Worm (Caenorhabditis elegans): ENCODE results near the gene R09E10.5.

R09E10.5 gene

ce11 chrIV:10304383-10304782, 2.3 kb upstream of the R09E10.5 start:
- TF ChIP-seq nhr-42 (GFP tag; IDR thresholded peaks at IDR 0.05) (0 out of 2 replicates have a peak, but pooled peaks have one; percentile 6), arid-1 (GFP tag; conservative IDR thresholded peaks at IDR 0.05) (no peak), mdl-1 (tag; optimal IDR thresholded peaks at IDR 0.05) (no peak), zip-11 (GFP tag; IDR thresholded peaks at IDR 0.05) (no peak)

ce11 chrIV:10296036-10296435, 6.1 kb downstream of the R09E10.5 start:
- peak in 1 of 2 experiments; percentile 92 for TF ChIP-seq unc-62 (GFP tag; optimal IDR thresholded peaks at IDR 0.05 in 1 of 2)
- TF ChIP-seq unc-62 (tag; optimal IDR thresholded peaks at IDR 0.05) = no peak
- TF ChIP-seq lsy-2 (tag; optimal IDR thresholded peaks at IDR 0.05) = no peak
- TF ChIP-seq nhr-41 (GFP tag; IDR thresholded peaks at IDR 0.05) = no peak
- no peak for TF ChIP-seq nhr-42 (GFP tag; IDR thresholded peaks at IDR 0.05)
- no peak for TF ChIP-seq saeg-2 (GFP tag; IDR thresholded peaks at IDR 0.05)
- TF ChIP-seq lir-3 (tag; optimal IDR thresholded peaks at IDR 0.05) = no peak
- TF ChIP-seq ZK546.5 (tag; optimal IDR thresholded peaks at IDR 0.05) = no peak

- TF ChIP-seq lin-39 (tag; optimal IDR thresholded peaks at IDR 0.05) (no peak), aly-2 (tag; optimal IDR thresholded peaks at IDR 0.05) (no peak), lin-1 (GFP tag; IDR thresholded peaks at IDR 0.05) (no peak), ztf-11 (tag; optimal IDR thresholded peaks at IDR 0.05) (no peak), hlh-30 (tag; optimal IDR thresholded peaks at IDR 0.05; ENCODE audit: insufficient read depth) (peak; percentile 68), unc-62 (GFP tag; optimal IDR thresholded peaks at IDR 0.05 in 1 of 2) (peak in 1 of 2 experiments; percentile 84), unc-62 (tag; optimal IDR thresholded peaks at IDR 0.05) (no peak), hlh-11 (tag; optimal IDR thresholded peaks at IDR 0.05) (peak; percentile 42), mdt-29 (GFP tag; IDR thresholded peaks at IDR 0.05) (no peak), daf-8 (GFP tag; IDR thresholded peaks at IDR 0.05) (no peak)
Measured at ce11 chrIV:10295084-10295483, 7.0 kb downstream of the R09E10.5 start, which contains the start of gene R09E10.13. R09E10.13 (minus strand) TSS chrIV:10295144.

- no peak for TF ChIP-seq ctbp-1 (GFP tag; IDR thresholded peaks at IDR 0.05)
- no peak for TF ChIP-seq F44E2.7 (GFP tag; IDR thresholded peaks at IDR 0.05)
Measured at ce11 chrIV:10294030-10294429, 8.1 kb downstream of the R09E10.5 start, which contains the start of gene R09E10.6. R09E10.6 (minus strand) TSS chrIV:10294130.

- TF ChIP-seq aha-1 (tag) (peak; percentile 90), zip-2 (tag; optimal IDR thresholded peaks at IDR 0.05) (no peak)
Measured at ce11 chrIV:10288575-10288974, 13.5 kb downstream of the R09E10.5 start.

- TF ChIP-seq lin-29 (GFP tag; IDR thresholded peaks at IDR 0.05) = no peak
- TF ChIP-seq rbr-2 (tag; optimal IDR thresholded peaks at IDR 0.05) = no peak
- no peak for TF ChIP-seq aha-1 (tag)
- TF ChIP-seq Y5F2A.4 (GFP tag; optimal IDR thresholded peaks at IDR 0.05) = no peak
- TF ChIP-seq lin-13 (GFP tag; optimal IDR thresholded peaks at IDR 0.05) = no peak
- no peak for TF ChIP-seq dmd-9 (GFP tag; IDR thresholded peaks at IDR 0.05)
- TF ChIP-seq cey-2 (tag; optimal IDR thresholded peaks at IDR 0.05; ENCODE audit: borderline replicate concordance, insufficient read depth) = no peak
- no peak for TF ChIP-seq nhr-237 (tag; optimal IDR thresholded peaks at IDR 0.05)
Measured at ce11 chrIV:10286655-10287054, 15.4 kb downstream of the R09E10.5 start, which contains the start of gene ebax-1. ebax-1 (plus strand) TSS chrIV:10286955.

- TF ChIP-seq R02D3.7 (tag; optimal IDR thresholded peaks at IDR 0.05) (peak; percentile 34), unc-39 (tag; optimal IDR thresholded peaks at IDR 0.05) (no peak)
Measured at ce11 chrIV:10285328-10285727, 16.8 kb downstream of the R09E10.5 start.
